Worm (Caenorhabditis elegans) whole organism, L2 larva: ENCODE data around the gene srab-6.

Experiments
- R02D3.7 ChIP-seq: fragments of 150-350 bp; optimal IDR thresholded peaks from 2 replicates; lab custom pipeline; 2014; ENCODE audit warnings: missing biosample characterization, missing genetic modification characterization
- ama-1 ChIP-seq: fragments of 150-350 bp; optimal IDR thresholded peaks from 2 replicates; lab custom pipeline; 2018; ENCODE audit warnings: inconsistent platforms
- dmd-4 ChIP-seq: sonication (generic microtip); optimal IDR thresholded peaks from 2 replicates; lab custom pipeline; 2017; ENCODE audit warnings: missing biosample characterization, missing genetic modification characterization
- mab-5 ChIP-seq: fragments of 150-350 bp; optimal IDR thresholded peaks from 2 replicates; lab custom pipeline; 2014; ENCODE audit warnings: missing biosample characterization, missing genetic modification characterization
- nhr-10 ChIP-seq: sonication (generic microtip); optimal IDR thresholded peaks from 2 replicates; lab custom pipeline; 2017; ENCODE audit warnings: missing biosample characterization, missing genetic modification characterization
- sma-3 ChIP-seq: sonication (generic microtip); optimal IDR thresholded peaks from 2 replicates; lab custom pipeline; 2016; ENCODE audit warnings: missing genetic modification reagents, missing genetic modification characterization, missing compliant biosample characterization
- snpc-4 ChIP-seq: fragments of 150-350 bp; optimal IDR thresholded peaks from 2 replicates; lab custom pipeline; 2014; ENCODE audit warnings: missing biosample characterization, missing genetic modification characterization
- zag-1 ChIP-seq: fragments of 150-350 bp; optimal IDR thresholded peaks from 2 replicates; lab custom pipeline; 2014; ENCODE audit warnings: missing biosample characterization, missing genetic modification characterization
- ztf-11 ChIP-seq: sonication (generic microtip); optimal IDR thresholded peaks from 2 replicates; lab custom pipeline; 2017; ENCODE audit warnings: missing biosample characterization, missing genetic modification characterization

- TF ChIP-seq ztf-11 (tag; lab: Kevin White, UChicago) (no peak), dmd-4 (tag; lab: Kevin White, UChicago) (no peak), nhr-10 (tag; lab: Kevin White, UChicago) (no peak), snpc-4 (tag; lab: Kevin White, UChicago) (no peak), sma-3 (GFP tag; lab: Kevin White, UChicago) (no peak), zag-1 (tag; lab: Kevin White, UChicago) (no peak), R02D3.7 (tag; lab: Kevin White, UChicago) (no peak), ama-1 (lab: Kevin White, UChicago) (no peak), mab-5 (tag; lab: Kevin White, UChicago) (no peak)
Observed at ce11 chrV:3112198-3112597, 39.6 kb downstream of the srab-6 start.
